Fruit fly (Drosophila melanogaster) whole organism, prepupa: ENCODE measurements around the gene put.
A peak's percentile ranks its signal among the peaks of the same experiment; 100 is the strongest.

Source experiments
- Blimp-1 ChIP-seq: fragments of 200-800 bp; sonication (Bioruptor generic); optimal IDR thresholded peaks from 3 replicates; lab custom pipeline; 2017; ENCODE audit warnings: missing biosample characterization, missing genetic modification characterization, mild to moderate bottlenecking, moderate library complexity, missing genetic modification reagents
- CG10631 ChIP-seq: fragments of 200-800 bp; sonication (Bioruptor generic); optimal IDR thresholded peaks from 2 replicates; lab custom pipeline; 2016; ENCODE audit warnings: missing biosample characterization, missing genetic modification characterization
- CG11294 ChIP-seq: fragments of 200-800 bp; sonication (Bioruptor generic); IDR thresholded peaks from 2 replicates; pipeline ENCODE4 v1.3.6; 2022; ENCODE audit warnings: missing biosample characterization, missing genetic modification characterization
- CG11762 ChIP-seq: fragments of 200-800 bp; sonication (Bioruptor generic); optimal IDR thresholded peaks from 3 replicates; lab custom pipeline; 2016; ENCODE audit warnings: missing biosample characterization, missing genetic modification characterization; ENCODE audit not compliant: insufficient read depth
- CG11902 ChIP-seq: fragments of 200-800 bp; sonication (Bioruptor generic); optimal IDR thresholded peaks from 3 replicates; lab custom pipeline; 2016; ENCODE audit warnings: missing biosample characterization, missing genetic modification characterization
- CG15336 ChIP-seq: fragments of 200-800 bp; sonication (Bioruptor generic); IDR thresholded peaks from 2 replicates; pipeline ENCODE4 v1.3.6; 2022; ENCODE audit warnings: missing biosample characterization, missing genetic modification characterization
- CG1621 ChIP-seq: fragments of 200-800 bp; sonication (Bioruptor generic); optimal IDR thresholded peaks from 3 replicates; lab custom pipeline; 2018; ENCODE audit warnings: missing biosample characterization, mild to moderate bottlenecking, missing genetic modification characterization
- CG16779 ChIP-seq: fragments of 200-800 bp; sonication (Bioruptor generic); optimal IDR thresholded peaks from 3 replicates; lab custom pipeline; 2017; ENCODE audit warnings: missing biosample characterization, mild to moderate bottlenecking, missing genetic modification characterization
- CG3032 ChIP-seq: fragments of 200-800 bp; optimal IDR thresholded peaks from 2 replicates; lab custom pipeline; 2019; ENCODE audit warnings: missing biosample characterization, mild to moderate bottlenecking, missing genetic modification characterization, moderate library complexity
- CG31627 ChIP-seq: fragments of 200-800 bp; sonication (Bioruptor generic); optimal IDR thresholded peaks from 3 replicates; lab custom pipeline; 2016; ENCODE audit warnings: missing biosample characterization, missing genetic modification characterization
- CG32006 ChIP-seq: fragments of 200-800 bp; sonication (Bioruptor generic); optimal IDR thresholded peaks from 3 replicates; lab custom pipeline; 2017; ENCODE audit warnings: missing biosample characterization, mild to moderate bottlenecking, missing genetic modification characterization
- CG34406 ChIP-seq: fragments of 200-800 bp; sonication (Bioruptor generic); optimal IDR thresholded peaks from 3 replicates; lab custom pipeline; 2016; ENCODE audit warnings: missing biosample characterization, missing genetic modification characterization
- CG4318 ChIP-seq: fragments of 200-800 bp; sonication (Bioruptor generic); optimal IDR thresholded peaks from 3 replicates; lab custom pipeline; 2017; ENCODE audit warnings: missing biosample characterization, mild to moderate bottlenecking, missing genetic modification characterization
- CG6163 ChIP-seq: fragments of 200-800 bp; sonication (Bioruptor generic); IDR thresholded peaks from 3 replicates; pipeline ENCODE4 v1.3.6; 2022; ENCODE audit warnings: missing biosample characterization, missing genetic modification characterization
- CG6276 ChIP-seq: fragments of 200-800 bp; sonication (Bioruptor generic); optimal IDR thresholded peaks from 2 replicates; lab custom pipeline; 2017; ENCODE audit warnings: missing biosample characterization, mild to moderate bottlenecking, missing genetic modification characterization
- CG6792 ChIP-seq: fragments of 200-800 bp; sonication (Bioruptor generic); optimal IDR thresholded peaks from 3 replicates; lab custom pipeline; 2016; ENCODE audit warnings: missing biosample characterization, missing genetic modification characterization
- CG6808 ChIP-seq: fragments of 200-800 bp; sonication (Bioruptor generic); optimal IDR thresholded peaks from 3 replicates; lab custom pipeline; 2017; ENCODE audit warnings: missing biosample characterization, missing genetic modification characterization, mild to moderate bottlenecking, moderate library complexity, missing genetic modification reagents
- CG7368 ChIP-seq: fragments of 200-800 bp; sonication (Bioruptor generic); optimal IDR thresholded peaks from 3 replicates; lab custom pipeline; 2016; ENCODE audit warnings: missing biosample characterization, missing genetic modification characterization
- CG8319 ChIP-seq: fragments of 200-800 bp; sonication (Bioruptor generic); optimal IDR thresholded peaks from 3 replicates; lab custom pipeline; 2016; ENCODE audit warnings: missing biosample characterization, missing genetic modification characterization
- CG8632 ChIP-seq: fragments of 200-800 bp; sonication (Bioruptor generic); optimal IDR thresholded peaks from 3 replicates; lab custom pipeline; 2016; ENCODE audit warnings: missing biosample characterization, missing genetic modification characterization
- CG9139 ChIP-seq: fragments of 200-800 bp; sonication (Bioruptor generic); optimal IDR thresholded peaks from 3 replicates; lab custom pipeline; 2017; ENCODE audit warnings: missing biosample characterization, mild to moderate bottlenecking, missing genetic modification characterization
- Eip75B ChIP-seq: fragments of 200-800 bp; sonication (Bioruptor generic); optimal IDR thresholded peaks from 3 replicates; lab custom pipeline; 2016; ENCODE audit warnings: missing biosample characterization, missing genetic modification characterization
- Eip78C ChIP-seq: fragments of 200-800 bp; sonication (Bioruptor generic); peaks from one replicate; lab custom pipeline; 2016; ENCODE audit warnings: missing biosample characterization, missing genetic modification characterization
- Eip93F ChIP-seq: fragments of 200-800 bp; sonication (Bioruptor generic); optimal IDR thresholded peaks from 2 replicates; lab custom pipeline; 2016; ENCODE audit warnings: missing biosample characterization, mild to moderate bottlenecking, missing genetic modification characterization
- Ets96B ChIP-seq: fragments of 200-800 bp; optimal IDR thresholded peaks from 2 replicates; lab custom pipeline; 2019; ENCODE audit warnings: missing biosample characterization, mild to moderate bottlenecking, missing genetic modification characterization, moderate library complexity
- Gug ChIP-seq: fragments of 200-800 bp; sonication (Bioruptor generic); IDR thresholded peaks from 2 replicates; pipeline ENCODE4 v1.3.6; 2022; ENCODE audit warnings: missing biosample characterization, missing genetic modification characterization
- Hr38 ChIP-seq: sonication (Bioruptor generic); optimal IDR thresholded peaks from 2 replicates; lab custom pipeline; 2016; ENCODE audit warnings: missing biosample characterization, missing genetic modification characterization
- Hr39 ChIP-seq: fragments of 200-800 bp; sonication (Bioruptor generic); optimal IDR thresholded peaks from 2 replicates; lab custom pipeline; 2016; ENCODE audit warnings: missing biosample characterization, missing genetic modification characterization
- Hr4 ChIP-seq: fragments of 200-800 bp; sonication (Bioruptor generic); optimal IDR thresholded peaks from 3 replicates; lab custom pipeline; 2016; ENCODE audit warnings: missing biosample characterization, missing genetic modification characterization
- Lpt ChIP-seq: fragments of 200-800 bp; sonication (Bioruptor generic); optimal IDR thresholded peaks from 3 replicates; lab custom pipeline; 2016; ENCODE audit warnings: missing biosample characterization, missing genetic modification characterization
- Met ChIP-seq: fragments of 200-800 bp; sonication (Bioruptor generic); optimal IDR thresholded peaks from 3 replicates; lab custom pipeline; 2016; ENCODE audit warnings: missing biosample characterization, missing genetic modification characterization
- OdsH ChIP-seq: fragments of 200-800 bp; sonication (Bioruptor generic); optimal IDR thresholded peaks from 3 replicates; lab custom pipeline; 2016; ENCODE audit warnings: missing biosample characterization, missing genetic modification characterization
- Smox ChIP-seq: fragments of 200-800 bp; sonication (Bioruptor generic); optimal IDR thresholded peaks from 3 replicates; lab custom pipeline; 2016; ENCODE audit warnings: missing biosample characterization, missing genetic modification characterization
- Sox102F ChIP-seq: fragments of 200-800 bp; sonication (Bioruptor generic); optimal IDR thresholded peaks from 2 replicates; lab custom pipeline; 2016; ENCODE audit warnings: missing biosample characterization, mild to moderate bottlenecking, missing genetic modification characterization
- Sox15 ChIP-seq: fragments of 200-800 bp; sonication (Bioruptor generic); optimal IDR thresholded peaks from 3 replicates; lab custom pipeline; 2016; ENCODE audit warnings: missing biosample characterization, missing genetic modification characterization
- achi ChIP-seq: fragments of 200-800 bp; sonication (Bioruptor generic); optimal IDR thresholded peaks from 3 replicates; lab custom pipeline; 2016; ENCODE audit warnings: missing biosample characterization, missing genetic modification characterization
- acj6 ChIP-seq: fragments of 200-800 bp; sonication (Bioruptor generic); optimal IDR thresholded peaks from 3 replicates; lab custom pipeline; 2016; ENCODE audit warnings: missing biosample characterization, missing genetic modification characterization
- dac ChIP-seq: fragments of 200-800 bp; sonication (Bioruptor generic); optimal IDR thresholded peaks from 2 replicates; lab custom pipeline; 2017; ENCODE audit warnings: missing biosample characterization, mild to moderate bottlenecking, missing genetic modification characterization
- dsx ChIP-seq: fragments of 200-800 bp; optimal IDR thresholded peaks from 3 replicates; lab custom pipeline; 2019; ENCODE audit warnings: missing biosample characterization, mild to moderate bottlenecking, missing genetic modification characterization, moderate library complexity; ENCODE audit not compliant: poor library complexity, severe bottlenecking
- fd59A ChIP-seq: fragments of 200-800 bp; sonication (Bioruptor generic); optimal IDR thresholded peaks from 2 replicates; lab custom pipeline; 2017; ENCODE audit warnings: missing biosample characterization, mild to moderate bottlenecking, missing genetic modification characterization, missing genetic modification reagents
- fd85E ChIP-seq: fragments of 200-800 bp; sonication (Bioruptor generic); optimal IDR thresholded peaks from 3 replicates; lab custom pipeline; 2016; ENCODE audit warnings: missing biosample characterization, missing genetic modification characterization
- lz ChIP-seq: fragments of 200-800 bp; sonication (Bioruptor generic); optimal IDR thresholded peaks from 3 replicates; lab custom pipeline; 2016; ENCODE audit warnings: missing biosample characterization, missing genetic modification characterization
- net ChIP-seq: fragments of 200-800 bp; sonication (Bioruptor generic); optimal IDR thresholded peaks from 3 replicates; lab custom pipeline; 2016; ENCODE audit warnings: missing biosample characterization, missing genetic modification characterization
- pdm3 ChIP-seq: fragments of 200-800 bp; sonication (Bioruptor generic); optimal IDR thresholded peaks from 3 replicates; lab custom pipeline; 2016; ENCODE audit warnings: missing biosample characterization, missing genetic modification characterization
- salr ChIP-seq, 2 experiments: fragments of 200-800 bp; sonication (Bioruptor generic); optimal IDR thresholded peaks; 3 replicates each; lab custom pipeline; 2016 to 2018; ENCODE audit warnings: missing biosample characterization in 2 of 2, missing genetic modification characterization in 2 of 2, mild to moderate bottlenecking in 1 of 2
- spab ChIP-seq: fragments of 200-800 bp; sonication (Bioruptor generic); optimal IDR thresholded peaks from 2 replicates; lab custom pipeline; 2017; ENCODE audit warnings: missing biosample characterization, mild to moderate bottlenecking, missing genetic modification characterization, missing genetic modification reagents
- topi ChIP-seq: fragments of 200-800 bp; sonication (Bioruptor generic); optimal IDR thresholded peaks from 3 replicates; lab custom pipeline; 2016; ENCODE audit warnings: missing biosample characterization, missing genetic modification characterization

put gene

DNA sequence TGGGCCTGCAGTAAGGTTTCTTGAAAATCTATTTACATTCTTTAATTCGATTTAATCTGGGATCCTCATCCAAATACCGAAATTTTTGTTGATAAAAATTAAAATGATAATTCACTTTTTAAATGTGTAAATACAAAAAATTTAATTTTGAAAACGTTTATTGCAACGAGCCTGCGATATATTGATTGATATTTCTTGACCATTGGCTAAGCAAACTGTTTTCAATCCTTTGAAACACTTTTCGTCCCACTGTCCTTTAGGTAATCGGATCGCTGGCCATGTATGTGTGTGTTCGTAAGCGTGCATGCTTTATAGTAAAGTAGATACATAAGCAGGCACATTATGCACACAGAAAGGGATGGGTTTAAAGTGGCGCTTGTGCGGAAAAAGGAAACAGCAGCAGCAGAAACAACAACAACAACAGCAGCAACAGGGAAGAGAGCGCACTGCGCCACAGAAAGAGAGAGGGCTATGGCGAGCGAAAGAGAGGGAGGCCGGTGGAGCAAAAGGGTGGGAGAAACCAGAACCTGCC lies 1.3 kb downstream of the put start (continued):
- TF ChIP-seq Sox102F (GFP tag; lab: Kevin White, UChicago) = peak; percentile 88
- peak; percentile 69 for TF ChIP-seq CG11762 (GFP tag; lab: Kevin White, UChicago)
- TF ChIP-seq CG6792 (GFP tag; lab: Kevin White, UChicago) = peak; percentile 81
- peak; percentile 77 for TF ChIP-seq CG16779 (tag; lab: Kevin White, UChicago)
- peak; percentile 4 for TF ChIP-seq Blimp-1
- TF ChIP-seq Ets96B (tag; lab: Kevin White, UChicago) = peak; percentile 90
- TF ChIP-seq CG15336 (GFP tag; lab: Robert Waterston, UW) = peak; percentile 87
- peak; percentile 84 for TF ChIP-seq CG8632 (GFP tag; lab: Kevin White, UChicago)
- TF ChIP-seq CG4318 (GFP tag; lab: Kevin White, UChicago) = peak; percentile 84
- TF ChIP-seq topi (GFP tag; lab: Kevin White, UChicago) = peak; percentile 85
- peak; percentile 89 for TF ChIP-seq Hr4 (GFP tag; lab: Kevin White, UChicago)
- TF ChIP-seq fd59A (GFP tag; lab: Kevin White, UChicago) = peak; percentile 86
- TF ChIP-seq salr (GFP tag; optimal IDR thresholded peaks at IDR 0.05; lab: Kevin White, UChicago) = peak; percentile 78 to 81
- TF ChIP-seq CG10631 (GFP tag; lab: Kevin White, UChicago) = peak; percentile 91
- peak; percentile 83 for TF ChIP-seq Smox (GFP tag; lab: Kevin White, UChicago)
- peak; percentile 86 for TF ChIP-seq CG3032
- peak; percentile 59 for TF ChIP-seq CG7368 (GFP tag; lab: Kevin White, UChicago)
- no peak for TF ChIP-seq Hr38 (GFP tag; lab: Kevin White, UChicago)
- TF ChIP-seq CG34406 = peak; percentile 84
- peak; percentile 50 for TF ChIP-seq fd85E
- TF ChIP-seq Eip78C = peak; percentile 99
- peak; percentile 91 for TF ChIP-seq pdm3 (GFP tag; lab: Kevin White, UChicago)
- TF ChIP-seq CG6276 (GFP tag; lab: Kevin White, UChicago) = peak; percentile 84
- TF ChIP-seq spab (GFP tag; lab: Kevin White, UChicago) = peak; percentile 86
- 0 out of 2 replicates have a peak, but pooled peaks have one; percentile 24 for TF ChIP-seq CG11294
- TF ChIP-seq CG31627 (GFP tag; lab: Kevin White, UChicago) = peak; percentile 80
- peak; percentile 90 for TF ChIP-seq Eip75B (GFP tag; lab: Kevin White, UChicago)
- peak; percentile 87 for TF ChIP-seq dsx (GFP tag; lab: Kevin White, UChicago)

DNA sequence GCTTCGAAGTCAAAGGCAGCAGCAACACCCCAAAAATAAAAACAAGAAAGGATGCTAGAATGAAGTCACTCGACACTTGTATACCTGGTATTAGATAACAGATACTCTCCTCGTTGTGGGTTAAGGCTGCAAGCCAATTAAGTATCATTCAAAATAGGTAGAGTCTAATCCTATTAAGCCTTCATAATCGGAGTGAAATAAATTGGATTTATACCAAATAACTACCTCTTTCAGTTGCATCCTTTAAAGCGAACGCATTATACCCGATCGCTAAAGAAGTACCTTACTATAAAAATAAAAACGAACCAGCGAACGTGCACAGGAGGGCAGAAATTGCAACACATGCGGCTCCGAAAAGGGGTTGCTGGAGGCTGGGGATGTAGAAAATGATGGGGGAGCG lies 2.9 kb downstream of the put start:
- TF ChIP-seq CG1621 (tag; lab: Kevin White, UChicago) (no peak), Blimp-1 (no peak), CG31627 (GFP tag; lab: Kevin White, UChicago) (no peak), CG3032 (no peak), CG8319 (GFP tag; lab: Kevin White, UChicago) (no peak), dac (no peak), pdm3 (GFP tag; lab: Kevin White, UChicago) (peak; percentile 17), Hr4 (GFP tag; lab: Kevin White, UChicago) (no peak), CG6808 (GFP tag; lab: Kevin White, UChicago) (peak; percentile 15), CG4318 (GFP tag; lab: Kevin White, UChicago) (no peak), Met (GFP tag; lab: Kevin White, UChicago) (peak; percentile 12), CG9139 (GFP tag; lab: Kevin White, UChicago) (no peak), CG7368 (GFP tag; lab: Kevin White, UChicago) (peak; percentile 0), acj6 (GFP tag; lab: Kevin White, UChicago) (peak; percentile 20), Eip93F (GFP tag; lab: Kevin White, UChicago) (no peak), CG34406 (no peak), topi (GFP tag; lab: Kevin White, UChicago) (peak; percentile 5), lz (GFP tag; lab: Kevin White, UChicago) (no peak), OdsH (GFP tag; lab: Kevin White, UChicago) (peak; percentile 15), net (GFP tag; lab: Kevin White, UChicago) (peak; percentile 8), CG6163 (GFP tag; lab: Robert Waterston, UW) (peak; percentile 43; the same call in 1 of the 3 replicates), CG11902 (GFP tag; lab: Kevin White, UChicago) (no peak), Eip78C (peak; percentile 85), Eip75B (GFP tag; lab: Kevin White, UChicago) (peak; percentile 5), salr (GFP tag; optimal IDR thresholded peaks at IDR 0.05; lab: Kevin White, UChicago) (peak in 1 of 2 experiments; percentile 10), Sox15 (GFP tag; lab: Kevin White, UChicago) (no peak), CG16779 (tag; lab: Kevin White, UChicago) (no peak), Gug (no peak), CG32006 (GFP tag; lab: Kevin White, UChicago) (no peak), Hr39 (GFP tag; lab: Kevin White, UChicago) (peak; percentile 8), achi (no peak), Lpt (GFP tag; lab: Kevin White, UChicago) (no peak), spab (GFP tag; lab: Kevin White, UChicago) (peak; percentile 19), CG15336 (GFP tag; lab: Robert Waterston, UW) (no peak)
